Fruit fly (Drosophila melanogaster) whole organism, prepupa: ENCODE data around the gene CG7069.
A peak's percentile ranks its signal among the peaks of the same experiment; 100 is the strongest.

Source experiments
- Blimp-1 ChIP-seq: fragments of 200-800 bp; sonication (Bioruptor generic); optimal IDR thresholded peaks from 3 replicates; lab custom pipeline; 2017; ENCODE audit warnings: missing biosample characterization, missing genetic modification characterization, mild to moderate bottlenecking, moderate library complexity, missing genetic modification reagents
- CG10669 ChIP-seq: fragments of 200-800 bp; sonication (Bioruptor generic); optimal IDR thresholded peaks from 3 replicates; lab custom pipeline; 2018; ENCODE audit warnings: missing biosample characterization, mild to moderate bottlenecking, missing genetic modification characterization, moderate library complexity
- CG11762 ChIP-seq: fragments of 200-800 bp; sonication (Bioruptor generic); optimal IDR thresholded peaks from 3 replicates; lab custom pipeline; 2016; ENCODE audit warnings: missing biosample characterization, missing genetic modification characterization; ENCODE audit not compliant: insufficient read depth
- CG11902 ChIP-seq: fragments of 200-800 bp; sonication (Bioruptor generic); optimal IDR thresholded peaks from 3 replicates; lab custom pipeline; 2016; ENCODE audit warnings: missing biosample characterization, missing genetic modification characterization
- CG15336 ChIP-seq: fragments of 200-800 bp; sonication (Bioruptor generic); IDR thresholded peaks from 2 replicates; pipeline ENCODE4 v1.3.6; 2022; ENCODE audit warnings: missing biosample characterization, missing genetic modification characterization
- CG1621 ChIP-seq: fragments of 200-800 bp; sonication (Bioruptor generic); optimal IDR thresholded peaks from 3 replicates; lab custom pipeline; 2018; ENCODE audit warnings: missing biosample characterization, mild to moderate bottlenecking, missing genetic modification characterization
- CG3032 ChIP-seq: fragments of 200-800 bp; optimal IDR thresholded peaks from 2 replicates; lab custom pipeline; 2019; ENCODE audit warnings: missing biosample characterization, mild to moderate bottlenecking, missing genetic modification characterization, moderate library complexity
- CG31627 ChIP-seq: fragments of 200-800 bp; sonication (Bioruptor generic); optimal IDR thresholded peaks from 3 replicates; lab custom pipeline; 2016; ENCODE audit warnings: missing biosample characterization, missing genetic modification characterization
- CG32006 ChIP-seq: fragments of 200-800 bp; sonication (Bioruptor generic); optimal IDR thresholded peaks from 3 replicates; lab custom pipeline; 2017; ENCODE audit warnings: missing biosample characterization, mild to moderate bottlenecking, missing genetic modification characterization
- CG34406 ChIP-seq: fragments of 200-800 bp; sonication (Bioruptor generic); optimal IDR thresholded peaks from 3 replicates; lab custom pipeline; 2016; ENCODE audit warnings: missing biosample characterization, missing genetic modification characterization
- CG3919 ChIP-seq: fragments of 200-800 bp; sonication (Bioruptor generic); optimal IDR thresholded peaks from 3 replicates; lab custom pipeline; 2016; ENCODE audit warnings: missing biosample characterization, missing genetic modification characterization
- CG4318 ChIP-seq: fragments of 200-800 bp; sonication (Bioruptor generic); optimal IDR thresholded peaks from 3 replicates; lab custom pipeline; 2017; ENCODE audit warnings: missing biosample characterization, mild to moderate bottlenecking, missing genetic modification characterization
- CG6163 ChIP-seq: fragments of 200-800 bp; sonication (Bioruptor generic); IDR thresholded peaks from 3 replicates; pipeline ENCODE4 v1.3.6; 2022; ENCODE audit warnings: missing biosample characterization, missing genetic modification characterization
- CG6792 ChIP-seq: fragments of 200-800 bp; sonication (Bioruptor generic); optimal IDR thresholded peaks from 3 replicates; lab custom pipeline; 2016; ENCODE audit warnings: missing biosample characterization, missing genetic modification characterization
- CG6854 ChIP-seq: fragments of 200-800 bp; sonication (Bioruptor generic); optimal IDR thresholded peaks from 2 replicates; lab custom pipeline; 2017; ENCODE audit warnings: missing biosample characterization, mild to moderate bottlenecking, missing genetic modification characterization
- CG8119 ChIP-seq: fragments of 200-800 bp; sonication (Bioruptor generic); IDR thresholded peaks from 3 replicates; pipeline ENCODE4 v1.3.6; 2022; ENCODE audit warnings: missing biosample characterization, missing genetic modification characterization
- CG8632 ChIP-seq: fragments of 200-800 bp; sonication (Bioruptor generic); optimal IDR thresholded peaks from 3 replicates; lab custom pipeline; 2016; ENCODE audit warnings: missing biosample characterization, missing genetic modification characterization
- CG9139 ChIP-seq: fragments of 200-800 bp; sonication (Bioruptor generic); optimal IDR thresholded peaks from 3 replicates; lab custom pipeline; 2017; ENCODE audit warnings: missing biosample characterization, mild to moderate bottlenecking, missing genetic modification characterization
- Eip75B ChIP-seq: fragments of 200-800 bp; sonication (Bioruptor generic); optimal IDR thresholded peaks from 3 replicates; lab custom pipeline; 2016; ENCODE audit warnings: missing biosample characterization, missing genetic modification characterization
- Eip78C ChIP-seq: fragments of 200-800 bp; sonication (Bioruptor generic); peaks from one replicate; lab custom pipeline; 2016; ENCODE audit warnings: missing biosample characterization, missing genetic modification characterization
- Ets21C ChIP-seq: fragments of 200-800 bp; sonication (Bioruptor generic); optimal IDR thresholded peaks from 3 replicates; lab custom pipeline; 2016; ENCODE audit warnings: missing biosample characterization, missing genetic modification characterization
- Gug ChIP-seq: fragments of 200-800 bp; sonication (Bioruptor generic); IDR thresholded peaks from 2 replicates; pipeline ENCODE4 v1.3.6; 2022; ENCODE audit warnings: missing biosample characterization, missing genetic modification characterization
- Hr4 ChIP-seq: fragments of 200-800 bp; sonication (Bioruptor generic); optimal IDR thresholded peaks from 3 replicates; lab custom pipeline; 2016; ENCODE audit warnings: missing biosample characterization, missing genetic modification characterization
- Lpt ChIP-seq: fragments of 200-800 bp; sonication (Bioruptor generic); optimal IDR thresholded peaks from 3 replicates; lab custom pipeline; 2016; ENCODE audit warnings: missing biosample characterization, missing genetic modification characterization
- Met ChIP-seq: fragments of 200-800 bp; sonication (Bioruptor generic); optimal IDR thresholded peaks from 3 replicates; lab custom pipeline; 2016; ENCODE audit warnings: missing biosample characterization, missing genetic modification characterization
- OdsH ChIP-seq: fragments of 200-800 bp; sonication (Bioruptor generic); optimal IDR thresholded peaks from 3 replicates; lab custom pipeline; 2016; ENCODE audit warnings: missing biosample characterization, missing genetic modification characterization
- Smox ChIP-seq: fragments of 200-800 bp; sonication (Bioruptor generic); optimal IDR thresholded peaks from 3 replicates; lab custom pipeline; 2016; ENCODE audit warnings: missing biosample characterization, missing genetic modification characterization
- Sox102F ChIP-seq: fragments of 200-800 bp; sonication (Bioruptor generic); optimal IDR thresholded peaks from 2 replicates; lab custom pipeline; 2016; ENCODE audit warnings: missing biosample characterization, mild to moderate bottlenecking, missing genetic modification characterization
- Sox14 ChIP-seq: fragments of 200-800 bp; sonication (Bioruptor generic); optimal IDR thresholded peaks from 3 replicates; lab custom pipeline; 2016; ENCODE audit warnings: missing biosample characterization, missing genetic modification characterization
- Sox15 ChIP-seq: fragments of 200-800 bp; sonication (Bioruptor generic); optimal IDR thresholded peaks from 3 replicates; lab custom pipeline; 2016; ENCODE audit warnings: missing biosample characterization, missing genetic modification characterization
- achi ChIP-seq: fragments of 200-800 bp; sonication (Bioruptor generic); optimal IDR thresholded peaks from 3 replicates; lab custom pipeline; 2016; ENCODE audit warnings: missing biosample characterization, missing genetic modification characterization
- acj6 ChIP-seq: fragments of 200-800 bp; sonication (Bioruptor generic); optimal IDR thresholded peaks from 3 replicates; lab custom pipeline; 2016; ENCODE audit warnings: missing biosample characterization, missing genetic modification characterization
- cyc ChIP-seq: fragments of 200-800 bp; sonication (Bioruptor generic); optimal IDR thresholded peaks from 3 replicates; lab custom pipeline; 2016; ENCODE audit warnings: missing biosample characterization, missing genetic modification characterization
- dac ChIP-seq: fragments of 200-800 bp; sonication (Bioruptor generic); optimal IDR thresholded peaks from 2 replicates; lab custom pipeline; 2017; ENCODE audit warnings: missing biosample characterization, mild to moderate bottlenecking, missing genetic modification characterization
- esn ChIP-seq: fragments of 200-800 bp; sonication (Bioruptor generic); optimal IDR thresholded peaks from 2 replicates; lab custom pipeline; 2016; ENCODE audit warnings: missing biosample characterization, mild to moderate bottlenecking, missing genetic modification characterization, moderate library complexity
- fd59A ChIP-seq: fragments of 200-800 bp; sonication (Bioruptor generic); optimal IDR thresholded peaks from 2 replicates; lab custom pipeline; 2017; ENCODE audit warnings: missing biosample characterization, mild to moderate bottlenecking, missing genetic modification characterization, missing genetic modification reagents
- fd85E ChIP-seq: fragments of 200-800 bp; sonication (Bioruptor generic); optimal IDR thresholded peaks from 3 replicates; lab custom pipeline; 2016; ENCODE audit warnings: missing biosample characterization, missing genetic modification characterization
- fkh ChIP-seq: fragments of 200-800 bp; sonication (Bioruptor generic); optimal IDR thresholded peaks from 3 replicates; lab custom pipeline; 2017; ENCODE audit warnings: missing biosample characterization, mild to moderate bottlenecking, missing genetic modification characterization, moderate library complexity
- lz ChIP-seq: fragments of 200-800 bp; sonication (Bioruptor generic); optimal IDR thresholded peaks from 3 replicates; lab custom pipeline; 2016; ENCODE audit warnings: missing biosample characterization, missing genetic modification characterization
- net ChIP-seq: fragments of 200-800 bp; sonication (Bioruptor generic); optimal IDR thresholded peaks from 3 replicates; lab custom pipeline; 2016; ENCODE audit warnings: missing biosample characterization, missing genetic modification characterization
- pdm3 ChIP-seq: fragments of 200-800 bp; sonication (Bioruptor generic); optimal IDR thresholded peaks from 3 replicates; lab custom pipeline; 2016; ENCODE audit warnings: missing biosample characterization, missing genetic modification characterization
- salr ChIP-seq, 2 experiments: fragments of 200-800 bp; sonication (Bioruptor generic); optimal IDR thresholded peaks; 3 replicates each; lab custom pipeline; 2016 to 2018; ENCODE audit warnings: missing biosample characterization in 2 of 2, missing genetic modification characterization in 2 of 2, mild to moderate bottlenecking in 1 of 2
- ss ChIP-seq, 2 experiments: fragments of 200-800 bp; sonication (Bioruptor generic); optimal IDR thresholded peaks; 2 replicates in 1 of 2; 3 replicates in 1 of 2; lab custom pipeline; 2017 to 2018; ENCODE audit warnings: mild to moderate bottlenecking in 2 of 2, missing biosample characterization in 2 of 2, missing genetic modification characterization in 2 of 2, moderate library complexity in 1 of 2
- svp ChIP-seq: fragments of 200-800 bp; sonication (Bioruptor generic); peaks from one replicate; lab custom pipeline; 2016; ENCODE audit warnings: missing biosample characterization, missing genetic modification characterization
- topi ChIP-seq: fragments of 200-800 bp; sonication (Bioruptor generic); optimal IDR thresholded peaks from 3 replicates; lab custom pipeline; 2016; ENCODE audit warnings: missing biosample characterization, missing genetic modification characterization
- vri ChIP-seq: fragments of 200-800 bp; sonication (Bioruptor generic); optimal IDR thresholded peaks from 3 replicates; lab custom pipeline; 2016; ENCODE audit warnings: missing biosample characterization, mild to moderate bottlenecking, missing genetic modification characterization

CG7069 gene

dm6 chr3R:22324736-22325135 lies 47.9 kb upstream of the CG7069 start (continued):
- TF ChIP-seq CG6854 (GFP tag; lab: Kevin White, UChicago) (no peak), CG3919 (peak; percentile 72), Hr4 (GFP tag; lab: Kevin White, UChicago) (peak; percentile 44), CG11762 (GFP tag; lab: Kevin White, UChicago) (peak; percentile 18), fkh (GFP tag; lab: Kevin White, UChicago) (no peak), pdm3 (GFP tag; lab: Kevin White, UChicago) (peak; percentile 22), cyc (GFP tag; lab: Kevin White, UChicago) (no peak), CG8119 (GFP tag; lab: Robert Waterston, UW) (peak; percentile 66), acj6 (GFP tag; lab: Kevin White, UChicago) (peak; percentile 66), Sox14 (GFP tag; lab: Kevin White, UChicago) (peak; percentile 33), CG34406 (GFP tag; lab: Kevin White, UChicago) (peak; percentile 68), fd85E (no peak), CG9139 (GFP tag; lab: Kevin White, UChicago) (peak; percentile 66), CG8632 (GFP tag; lab: Kevin White, UChicago) (peak; percentile 60), CG15336 (GFP tag; lab: Robert Waterston, UW) (peak; percentile 73), Eip75B (peak; percentile 38), CG6163 (GFP tag; lab: Robert Waterston, UW) (peak; percentile 70), fd59A (GFP tag; lab: Kevin White, UChicago) (peak; percentile 41), Lpt (GFP tag; lab: Kevin White, UChicago) (peak; percentile 17), ss (GFP tag; optimal IDR thresholded peaks at IDR 0.05; lab: Kevin White, UChicago) (peak in 1 of 2 experiments; percentile 74), Gug (GFP tag; lab: Robert Waterston, UW) (peak; percentile 16; the same call in 1 of the 2 replicates), salr (GFP tag; optimal IDR thresholded peaks at IDR 0.05; lab: Kevin White, UChicago) (peak; percentile 35 to 39), vri (GFP tag; lab: Kevin White, UChicago) (no peak), CG11902 (GFP tag; lab: Kevin White, UChicago) (no peak), CG32006 (peak; percentile 77)

- no peak for TF ChIP-seq fkh (GFP tag; lab: Kevin White, UChicago)
- peak; percentile 40 for TF ChIP-seq topi (GFP tag; lab: Kevin White, UChicago)
- TF ChIP-seq lz: no peak
- TF ChIP-seq CG3919: peak; percentile 31
- TF ChIP-seq achi (GFP tag; lab: Kevin White, UChicago): peak; percentile 12
- TF ChIP-seq CG6792 (GFP tag; lab: Kevin White, UChicago): peak; percentile 38
- TF ChIP-seq Gug (GFP tag; lab: Robert Waterston, UW): no peak
- TF ChIP-seq dac (GFP tag; lab: Kevin White, UChicago): no peak
- no peak for TF ChIP-seq Lpt (GFP tag; lab: Kevin White, UChicago)
- peak; percentile 43 for TF ChIP-seq CG34406 (GFP tag; lab: Kevin White, UChicago)
- peak; percentile 2 for TF ChIP-seq Blimp-1
- TF ChIP-seq acj6 (GFP tag; lab: Kevin White, UChicago): peak; percentile 11
- no peak for TF ChIP-seq CG4318
- no peak; the same call in 2 of the 3 replicates for TF ChIP-seq CG6163 (GFP tag; lab: Robert Waterston, UW)
- TF ChIP-seq OdsH (GFP tag; lab: Kevin White, UChicago): peak; percentile 17
- TF ChIP-seq Smox (GFP tag; lab: Kevin White, UChicago): peak; percentile 23
- no peak for TF ChIP-seq Sox14 (GFP tag; lab: Kevin White, UChicago)
- TF ChIP-seq net (GFP tag; lab: Kevin White, UChicago): peak; percentile 7
- TF ChIP-seq Sox102F (GFP tag; lab: Kevin White, UChicago): peak; percentile 36
- TF ChIP-seq Eip78C: peak; percentile 80
- peak; percentile 4 for TF ChIP-seq CG31627
- TF ChIP-seq CG1621 (tag; lab: Kevin White, UChicago): no peak
- peak; percentile 36 for TF ChIP-seq CG8632 (GFP tag; lab: Kevin White, UChicago)
- TF ChIP-seq vri (GFP tag; lab: Kevin White, UChicago): no peak
- TF ChIP-seq Ets21C: no peak
- no peak for TF ChIP-seq ss (GFP tag; optimal IDR thresholded peaks at IDR 0.05; lab: Kevin White, UChicago)
- TF ChIP-seq Met (GFP tag; lab: Kevin White, UChicago): peak; percentile 53
- no peak for TF ChIP-seq Sox15
- no peak for TF ChIP-seq Hr4 (GFP tag; lab: Kevin White, UChicago)
- TF ChIP-seq Eip75B: peak; percentile 6
- TF ChIP-seq pdm3 (GFP tag; lab: Kevin White, UChicago): peak; percentile 35
- no peak for TF ChIP-seq CG3032 (tag; lab: Kevin White, UChicago)
- peak; percentile 80 for TF ChIP-seq svp
- peak; percentile 20 for TF ChIP-seq CG32006
- peak; percentile 37 for TF ChIP-seq esn (GFP tag; lab: Kevin White, UChicago)
- TF ChIP-seq CG11902 (GFP tag; lab: Kevin White, UChicago): no peak
- peak; percentile 9 for TF ChIP-seq cyc (GFP tag; lab: Kevin White, UChicago)
- peak; percentile 1 for TF ChIP-seq CG10669 (GFP tag; lab: Kevin White, UChicago)
Observed at dm6 chr3R:22328665-22329350, 43.8 kb upstream of the CG7069 start, which contains the start of gene CG7080. TSS of gene CG7080 (plus strand) at chr3R:22329300.
